Worm (Caenorhabditis elegans) whole organism, L2 larva: ENCODE data around the gene R09E10.2.

Experiments used
- aly-2 ChIP-seq: fragments of 150-350 bp; optimal IDR thresholded peaks from 2 replicates; lab custom pipeline; 2014; ENCODE audit warnings: missing biosample characterization, missing genetic modification characterization
- elt-1 ChIP-seq: fragments of 150-350 bp; optimal IDR thresholded peaks from 2 replicates; lab custom pipeline; 2014; ENCODE audit warnings: missing biosample characterization, missing genetic modification characterization
- elt-3 ChIP-seq: sonication (generic microtip); optimal IDR thresholded peaks from 2 replicates; lab custom pipeline; 2017; ENCODE audit warnings: missing biosample characterization, missing genetic modification characterization
- fos-1 ChIP-seq: fragments of 150-350 bp; optimal IDR thresholded peaks from 2 replicates; lab custom pipeline; 2014; ENCODE audit warnings: missing biosample characterization, missing genetic modification characterization
- lin-39 ChIP-seq: fragments of 150-350 bp; optimal IDR thresholded peaks from 2 replicates; lab custom pipeline; 2014; ENCODE audit warnings: missing biosample characterization, missing genetic modification reagents, missing genetic modification characterization
- nhr-11 ChIP-seq: fragments of 150-350 bp; optimal IDR thresholded peaks from 2 replicates; lab custom pipeline; 2014; ENCODE audit warnings: missing biosample characterization, missing genetic modification characterization

DNA sequence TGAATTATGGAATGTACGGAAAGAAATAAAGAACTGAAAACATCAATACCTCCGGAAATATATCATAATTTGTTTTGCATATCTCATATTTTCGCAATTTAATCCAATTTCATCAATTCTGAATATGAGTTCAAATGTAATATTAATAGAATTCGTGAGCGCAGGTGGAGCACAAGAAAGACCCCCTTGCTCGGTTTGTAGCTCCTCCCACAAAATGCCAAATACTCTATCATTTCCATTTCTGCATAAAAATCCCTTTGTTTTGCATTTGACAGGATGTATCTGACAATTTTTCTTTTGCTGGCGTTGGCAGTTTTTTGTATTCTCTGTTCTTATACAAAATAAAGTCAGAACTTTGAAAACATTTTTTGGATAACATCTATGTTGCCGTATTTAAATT is 43.0 kb downstream of the R09E10.2 start:
- TF ChIP-seq elt-3 (tag; lab: Kevin White, UChicago) (no peak), nhr-11 (tag; lab: Kevin White, UChicago) (no peak), aly-2 (tag; lab: Kevin White, UChicago) (no peak), elt-1 (tag; lab: Kevin White, UChicago) (no peak), fos-1 (tag; lab: Kevin White, UChicago) (no peak), lin-39 (no peak)
